Fruit fly (Drosophila melanogaster): ENCODE data around the gene CG9150.
A peak's percentile ranks its signal among the peaks of the same experiment; 100 is the strongest.

Gene CG9150

DNA sequence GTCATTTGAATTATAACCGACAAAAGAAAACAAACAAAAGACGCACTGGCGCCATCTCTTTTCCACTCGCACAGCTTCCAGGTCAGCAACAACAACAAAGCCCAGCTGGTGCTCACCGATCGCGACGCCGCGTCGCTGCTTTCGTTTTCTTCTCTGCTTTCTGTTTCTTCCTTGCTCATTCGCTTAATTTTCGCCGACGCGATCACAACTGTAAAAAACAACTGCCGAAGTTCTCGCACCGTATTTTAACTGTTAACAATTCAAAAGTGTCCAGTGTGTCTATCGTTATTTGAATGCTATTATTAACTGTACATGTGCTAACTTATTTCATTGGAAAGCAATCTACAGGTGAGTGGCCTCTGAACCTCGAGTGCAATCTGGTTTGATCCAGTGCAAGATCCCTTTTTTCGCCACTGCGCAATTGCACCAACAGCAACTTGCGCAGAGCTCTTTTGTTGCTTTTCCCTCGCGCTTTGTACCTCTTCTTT is 31.9 kb upstream of the CG9150 start, which contains the start of gene stai (continued):
- no peak for TF ChIP-seq CG10631 (GFP tag; optimal IDR thresholded peaks at IDR 0.05)
- no peak for TF ChIP-seq Hr38 (GFP tag; optimal IDR thresholded peaks at IDR 0.05)
- peak; percentile 83; the same call in 2 of the 3 replicates for TF ChIP-seq CG6163 (GFP tag; IDR thresholded peaks at IDR 0.05)
- TF ChIP-seq fd85E (GFP tag; optimal IDR thresholded peaks at IDR 0.05): no peak
- TF ChIP-seq spab (GFP tag; optimal IDR thresholded peaks at IDR 0.05): no peak
- no peak for TF ChIP-seq CG4318 (GFP tag; optimal IDR thresholded peaks at IDR 0.05)
- TF ChIP-seq CG9139 (GFP tag; optimal IDR thresholded peaks at IDR 0.05): peak; percentile 51
- TF ChIP-seq CG7368 (GFP tag; optimal IDR thresholded peaks at IDR 0.05): peak; percentile 17
- TF ChIP-seq CG32006 (GFP tag; optimal IDR thresholded peaks at IDR 0.05): peak; percentile 11
- TF ChIP-seq Sox102F (GFP tag; optimal IDR thresholded peaks at IDR 0.05): peak; percentile 47
- no peak for TF ChIP-seq CG31627 (GFP tag; optimal IDR thresholded peaks at IDR 0.05)
- TF ChIP-seq Eip75B (GFP tag; optimal IDR thresholded peaks at IDR 0.05): peak; percentile 42
- peak; percentile 15 for TF ChIP-seq achi (GFP tag; optimal IDR thresholded peaks at IDR 0.05)
- TF ChIP-seq CG11902 (GFP tag; optimal IDR thresholded peaks at IDR 0.05): no peak
- no peak for TF ChIP-seq CG11294 (GFP tag; IDR thresholded peaks at IDR 0.05)
- no peak for TF ChIP-seq CG34406 (GFP tag; optimal IDR thresholded peaks at IDR 0.05)
- TF ChIP-seq CG10669 (GFP tag; optimal IDR thresholded peaks at IDR 0.05): no peak
- TF ChIP-seq CG3032 (tag; optimal IDR thresholded peaks at IDR 0.05): no peak
- no peak for TF ChIP-seq pdm3 (GFP tag; optimal IDR thresholded peaks at IDR 0.05)
- TF ChIP-seq ss (GFP tag; optimal IDR thresholded peaks at IDR 0.05): peak; percentile 59 to 74

DNA sequence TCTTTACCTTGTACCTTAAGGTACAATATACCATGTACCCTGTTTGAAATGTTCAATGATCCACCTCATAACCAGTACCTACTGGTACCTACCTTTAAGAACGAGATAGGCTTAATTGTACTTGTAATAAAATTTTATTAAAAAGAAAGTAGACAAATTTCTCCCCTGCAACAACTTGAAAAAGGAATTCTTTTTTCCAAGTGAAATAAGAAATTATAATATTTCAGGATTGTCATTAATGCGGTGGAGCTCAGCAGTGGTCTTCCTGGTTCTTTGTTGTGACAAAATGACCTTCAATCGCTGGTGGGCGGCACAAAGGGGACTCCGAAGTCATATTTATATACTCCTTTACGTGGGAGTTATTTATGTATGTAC is 30.9 kb upstream of the CG9150 start:
- no peak for TF ChIP-seq fkh (GFP tag; optimal IDR thresholded peaks at IDR 0.05)
- no peak for TF ChIP-seq pdm3 (GFP tag; optimal IDR thresholded peaks at IDR 0.05)
- no peak for TF ChIP-seq Hr38 (GFP tag; optimal IDR thresholded peaks at IDR 0.05)
- TF ChIP-seq CG8632 (GFP tag; optimal IDR thresholded peaks at IDR 0.05): no peak
- peak; percentile 54 for TF ChIP-seq Sox14 (GFP tag; optimal IDR thresholded peaks at IDR 0.05)
- TF ChIP-seq esn (GFP tag; optimal IDR thresholded peaks at IDR 0.05): no peak
- TF ChIP-seq Eip78C (GFP tag): peak; percentile 63
- TF ChIP-seq CG11294 (GFP tag; IDR thresholded peaks at IDR 0.05): no peak
- no peak for TF ChIP-seq fd85E (GFP tag; optimal IDR thresholded peaks at IDR 0.05)
- TF ChIP-seq acj6 (GFP tag; optimal IDR thresholded peaks at IDR 0.05): no peak
- no peak for TF ChIP-seq Sox15 (GFP tag; optimal IDR thresholded peaks at IDR 0.05)
- no peak for TF ChIP-seq Smox (GFP tag; optimal IDR thresholded peaks at IDR 0.05)
- TF ChIP-seq CG7368 (GFP tag; optimal IDR thresholded peaks at IDR 0.05): no peak
- TF ChIP-seq Ets21C (GFP tag; optimal IDR thresholded peaks at IDR 0.05): no peak
- TF ChIP-seq spab (GFP tag; optimal IDR thresholded peaks at IDR 0.05): no peak
- TF ChIP-seq Sox102F (GFP tag; optimal IDR thresholded peaks at IDR 0.05): no peak
- TF ChIP-seq CG4318 (GFP tag; optimal IDR thresholded peaks at IDR 0.05): no peak
- TF ChIP-seq Met (GFP tag; optimal IDR thresholded peaks at IDR 0.05): peak; percentile 33
- TF ChIP-seq salr (GFP tag; optimal IDR thresholded peaks at IDR 0.05): no peak

DNA sequence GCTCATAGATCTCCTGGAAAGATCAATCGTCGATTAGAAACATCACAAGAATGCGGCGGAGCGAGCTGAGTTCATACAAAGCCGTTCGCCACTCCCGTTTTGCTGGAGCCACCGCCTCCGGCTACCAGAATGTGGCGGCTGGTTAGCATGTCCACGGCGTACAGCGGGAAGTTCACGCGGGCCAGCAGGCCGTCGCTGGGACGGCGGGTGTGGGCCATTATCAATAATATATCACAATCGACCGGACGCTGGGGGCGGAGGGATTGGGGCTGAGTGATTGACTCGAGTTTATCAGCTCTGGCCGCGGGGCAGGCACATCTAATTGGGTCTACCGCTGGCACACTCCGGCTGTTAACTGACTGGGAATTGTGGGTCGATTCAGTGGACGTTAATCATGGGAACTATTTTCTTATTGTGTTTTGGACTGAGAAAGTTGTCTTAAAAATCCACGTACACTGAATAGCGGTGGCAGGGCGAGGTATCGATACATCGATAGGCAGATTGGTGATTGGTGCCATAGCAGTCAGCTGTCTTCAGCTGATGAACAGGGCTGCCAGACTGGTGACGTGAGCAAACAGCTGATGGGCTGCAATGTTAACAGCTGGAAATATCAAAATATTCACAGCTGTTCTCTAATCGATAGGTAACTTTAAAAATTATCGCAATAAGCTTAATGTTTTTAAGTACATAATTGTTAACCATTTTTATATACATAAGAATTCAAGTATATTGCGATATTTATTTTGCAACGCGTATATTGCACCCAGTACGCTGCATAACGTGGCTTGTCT is 30.3 kb upstream of the CG9150 start, which contains the start of gene CG9175:
Gene CG9175, minus strand, starts transcription at position 488 of the 791 bp plus-strand sequence.
- TF ChIP-seq CG7368 (GFP tag; optimal IDR thresholded peaks at IDR 0.05) (no peak), CG16779 (tag; optimal IDR thresholded peaks at IDR 0.05) (no peak), lz (GFP tag; optimal IDR thresholded peaks at IDR 0.05) (peak; percentile 14), CG31627 (GFP tag; optimal IDR thresholded peaks at IDR 0.05) (peak; percentile 21), eg (GFP tag; IDR thresholded peaks at IDR 0.05) (no peak; the same call in 2 of the 3 replicates), ss (GFP tag; optimal IDR thresholded peaks at IDR 0.05) (no peak), achi (GFP tag; optimal IDR thresholded peaks at IDR 0.05) (no peak), Sox14 (GFP tag; optimal IDR thresholded peaks at IDR 0.05) (peak; percentile 47), CG15336 (GFP tag; IDR thresholded peaks at IDR 0.05) (no peak), CG4318 (GFP tag; optimal IDR thresholded peaks at IDR 0.05) (no peak), fkh (GFP tag; optimal IDR thresholded peaks at IDR 0.05) (peak; percentile 38), Lpt (GFP tag; optimal IDR thresholded peaks at IDR 0.05) (no peak), dsx (GFP tag; optimal IDR thresholded peaks at IDR 0.05; ENCODE audit: poor library complexity, severe bottlenecking) (no peak), CG6792 (GFP tag; optimal IDR thresholded peaks at IDR 0.05) (no peak), svp (GFP tag) (peak; percentile 96), CG6808 (GFP tag; optimal IDR thresholded peaks at IDR 0.05) (no peak), CG8119 (GFP tag; IDR thresholded peaks at IDR 0.05) (no peak), CG3919 (GFP tag; optimal IDR thresholded peaks at IDR 0.05) (no peak), Hr4 (GFP tag; optimal IDR thresholded peaks at IDR 0.05) (no peak), CG11762 (GFP tag; optimal IDR thresholded peaks at IDR 0.05; ENCODE audit: insufficient read depth) (no peak), CG1621 (tag; optimal IDR thresholded peaks at IDR 0.05) (peak; percentile 49), Eip78C (GFP tag) (peak; percentile 80)

Data from whole organism, prepupa.